Worm (Caenorhabditis elegans): ENCODE measurements around the gene pph-6.
A peak's percentile ranks its signal among the peaks of the same experiment; 100 is the strongest.

DNA sequence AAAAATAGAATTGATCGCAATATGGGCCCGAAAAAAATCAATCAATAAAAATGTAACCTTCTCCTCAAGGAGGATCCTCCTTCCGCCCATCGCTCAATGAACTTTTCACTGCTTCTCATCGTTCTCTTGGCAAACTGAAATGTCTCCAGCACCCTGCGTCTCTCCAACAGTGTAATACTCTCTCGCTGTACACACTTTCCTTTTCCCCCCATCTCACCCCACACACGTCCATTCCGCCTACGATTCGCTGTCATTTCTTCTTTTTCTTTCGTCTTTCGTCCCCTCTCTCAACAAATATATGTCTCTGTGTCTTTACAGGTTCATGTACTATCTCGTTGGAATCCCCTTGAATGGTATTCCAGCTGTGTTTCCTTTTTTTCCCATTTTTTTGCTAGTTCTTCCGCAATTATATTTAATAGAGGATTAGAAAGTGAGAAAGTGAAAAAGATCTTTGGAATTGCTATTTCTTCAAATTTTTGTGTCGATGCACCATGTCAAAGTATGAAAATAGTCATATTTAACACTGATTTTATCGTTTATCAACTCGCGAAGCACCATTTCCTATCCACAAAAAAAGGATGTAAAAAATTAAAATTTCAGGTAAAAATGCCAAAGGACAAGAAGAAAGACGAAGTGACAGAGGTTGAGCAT is 10.0 kb downstream of the pph-6 start, which contains the start of gene rsu-1:
- TF ChIP-seq T22C8.4 (GFP tag; IDR thresholded peaks at IDR 0.05): peak; percentile 51
- no peak for TF ChIP-seq flt-1 (GFP tag; IDR thresholded peaks at IDR 0.05)
- no peak for TF ChIP-seq tab-1 (GFP tag; IDR thresholded peaks at IDR 0.05)
- TF ChIP-seq klf-2 (GFP tag; conservative IDR thresholded peaks at IDR 0.05): no peak
- TF ChIP-seq cog-1 (tag; optimal IDR thresholded peaks at IDR 0.05): peak; percentile 26
- TF ChIP-seq ref-1 (GFP tag; conservative IDR thresholded peaks at IDR 0.05): no peak
